Worm (Caenorhabditis elegans) whole organism, young adult: ENCODE measurements around the gene sart-3.

ENCODE experiments used
- B0019.2 ChIP-seq: fragments of 200-800 bp; sonication (Bioruptor generic); conservative IDR thresholded peaks from 2 replicates; pipeline ENCODE4 v1.3.6; 2022; ENCODE audit warnings: missing genetic modification reagents, missing genetic modification characterization, missing compliant biosample characterization
- B0035.1 ChIP-seq: sonication (generic microtip); optimal IDR thresholded peaks from 2 replicates; lab custom pipeline; 2016; ENCODE audit warnings: missing genetic modification characterization, mild to moderate bottlenecking, missing compliant biosample characterization, missing genotype, missing genetic modification reagents
- C17E4.6 ChIP-seq: fragments of 200-800 bp; sonication (Bioruptor generic); IDR thresholded peaks from 2 replicates; pipeline ENCODE4 v1.3.6; 2022; ENCODE audit warnings: missing genetic modification reagents, missing genetic modification characterization, missing compliant biosample characterization
- F33H1.4 ChIP-seq: fragments of 200-800 bp; sonication (Bioruptor generic); IDR thresholded peaks from 2 replicates; pipeline ENCODE4 v1.3.6; 2022; ENCODE audit warnings: missing genetic modification reagents, missing genetic modification characterization, missing compliant biosample characterization
- F37B4.10 ChIP-seq: fragments of 200-800 bp; sonication (Bioruptor generic); IDR thresholded peaks from 2 replicates; pipeline ENCODE4 v1.3.6; 2022; ENCODE audit warnings: missing genetic modification characterization, missing compliant biosample characterization
- F39B2.1 ChIP-seq: fragments of 200-800 bp; sonication (Bioruptor generic); IDR thresholded peaks from 2 replicates; pipeline ENCODE4 v1.3.6; 2022; ENCODE audit warnings: missing genetic modification reagents, missing genetic modification characterization, missing compliant biosample characterization
- T26A5.8 ChIP-seq: sonication (generic microtip); optimal IDR thresholded peaks from 2 replicates; lab custom pipeline; 2016; ENCODE audit warnings: missing genetic modification characterization, missing compliant biosample characterization
- Y79H2A.3 ChIP-seq: fragments of 200-800 bp; sonication (Bioruptor generic); conservative IDR thresholded peaks from 2 replicates; pipeline ENCODE4 v1.3.6; 2022; ENCODE audit warnings: missing genetic modification reagents, missing genetic modification characterization, missing compliant biosample characterization
- Y95B8A.8 ChIP-seq: fragments of 200-800 bp; sonication (Bioruptor generic); IDR thresholded peaks from 2 replicates; pipeline ENCODE4 v1.3.6; 2022; ENCODE audit warnings: missing genetic modification reagents, missing genetic modification characterization, missing compliant biosample characterization
- atf-7 ChIP-seq: sonication (generic microtip); optimal IDR thresholded peaks from 2 replicates; lab custom pipeline; 2017; ENCODE audit warnings: mild to moderate bottlenecking, missing genetic modification characterization, missing compliant biosample characterization
- attf-6 ChIP-seq: fragments of 200-800 bp; sonication (Bioruptor generic); IDR thresholded peaks from 2 replicates; pipeline ENCODE4 v1.3.6; 2022; ENCODE audit warnings: missing genetic modification reagents, missing genetic modification characterization, missing compliant biosample characterization
- ceh-27 ChIP-seq: fragments of 200-800 bp; sonication (Bioruptor generic); optimal IDR thresholded peaks from 2 replicates; lab custom pipeline; 2018; ENCODE audit warnings: mild to moderate bottlenecking, missing genetic modification characterization, moderate library complexity, missing compliant biosample characterization
- ceh-40 ChIP-seq: fragments of 200-800 bp; sonication (Bioruptor generic); IDR thresholded peaks from 2 replicates; pipeline ENCODE4 v1.3.6; 2022; ENCODE audit warnings: missing genetic modification characterization, missing compliant biosample characterization
- dox-1 ChIP-seq: fragments of 200-800 bp; sonication (Bioruptor generic); IDR thresholded peaks from 2 replicates; pipeline ENCODE4 v1.3.6; 2022; ENCODE audit warnings: missing genetic modification reagents, missing genetic modification characterization, missing compliant biosample characterization
- egl-18 ChIP-seq: fragments of 200-800 bp; sonication (Bioruptor generic); IDR thresholded peaks from 2 replicates; pipeline ENCODE4 v1.3.6; 2022; ENCODE audit warnings: missing genetic modification reagents, missing genetic modification characterization, missing compliant biosample characterization
- egl-44 ChIP-seq: fragments of 200-800 bp; sonication (Bioruptor generic); IDR thresholded peaks from 2 replicates; pipeline ENCODE4 v1.3.6; 2022; ENCODE audit warnings: missing genetic modification reagents, missing genetic modification characterization, missing compliant biosample characterization
- egrh-3 ChIP-seq: fragments of 200-800 bp; sonication (Bioruptor generic); IDR thresholded peaks from 2 replicates; pipeline ENCODE4 v1.3.6; 2022; ENCODE audit warnings: missing genetic modification reagents, missing genetic modification characterization, missing compliant biosample characterization
- him-1 ChIP-seq: sonication (generic microtip); optimal IDR thresholded peaks from 2 replicates; lab custom pipeline; 2016; ENCODE audit warnings: missing genotype, missing genetic modification reagents, missing genetic modification characterization, missing compliant biosample characterization
- hmg-1.2 ChIP-seq: fragments of 200-800 bp; sonication (Bioruptor generic); IDR thresholded peaks from 2 replicates; pipeline ENCODE4 v1.3.6; 2022; ENCODE audit warnings: missing genetic modification reagents, missing genetic modification characterization, missing compliant biosample characterization
- hrde-1 ChIP-seq: sonication (generic microtip); optimal IDR thresholded peaks from 2 replicates; lab custom pipeline; 2016; ENCODE audit warnings: missing genetic modification characterization, mild to moderate bottlenecking, missing compliant biosample characterization, moderate library complexity, missing genotype, missing genetic modification reagents, borderline replicate concordance
- hsf-1 ChIP-seq: fragments of 200-800 bp; sonication (Bioruptor generic); IDR thresholded peaks from 2 replicates; pipeline ENCODE4 v1.3.6; 2022; ENCODE audit warnings: missing genetic modification reagents, missing genetic modification characterization, missing compliant biosample characterization
- let-526 ChIP-seq: fragments of 200-800 bp; sonication (Bioruptor generic); IDR thresholded peaks from 2 replicates; pipeline ENCODE4 v1.3.6; 2022; ENCODE audit warnings: missing genetic modification reagents, missing genetic modification characterization, missing compliant biosample characterization
- let-607 ChIP-seq, 2 experiments: fragments of 200-800 bp in 1 of 2; sonication (Bioruptor generic) in 1 of 2; sonication (generic microtip) in 1 of 2; optimal IDR thresholded peaks; 2 replicates each; lab custom pipeline; 2016 to 2018; ENCODE audit warnings: mild to moderate bottlenecking in 2 of 2, missing compliant biosample characterization in 2 of 2, missing genetic modification characterization in 2 of 2, moderate library complexity in 2 of 2, missing genotype in 1 of 2
- lin-26 ChIP-seq: fragments of 200-800 bp; sonication (Bioruptor generic); IDR thresholded peaks from 2 replicates; pipeline ENCODE4 v1.3.6; 2022; ENCODE audit warnings: missing genetic modification reagents, missing genetic modification characterization, missing compliant biosample characterization
- lir-1 ChIP-seq: fragments of 200-800 bp; sonication (Bioruptor generic); conservative IDR thresholded peaks from 2 replicates; pipeline ENCODE4 v1.3.6; 2022; ENCODE audit warnings: missing genetic modification reagents, missing genetic modification characterization, missing compliant biosample characterization
- madf-3 ChIP-seq: fragments of 200-800 bp; sonication (Bioruptor generic); IDR thresholded peaks from 2 replicates; pipeline ENCODE4 v1.3.6; 2022; ENCODE audit warnings: missing genetic modification reagents, missing genetic modification characterization, missing compliant biosample characterization
- madf-6 ChIP-seq: fragments of 200-800 bp; sonication (Bioruptor generic); IDR thresholded peaks from 2 replicates; pipeline ENCODE4 v1.3.6; 2022; ENCODE audit warnings: missing genetic modification reagents, missing genetic modification characterization, missing compliant biosample characterization
- madf-8 ChIP-seq: fragments of 200-800 bp; sonication (Bioruptor generic); conservative IDR thresholded peaks from 2 replicates; pipeline ENCODE4 v1.3.6; 2022; ENCODE audit warnings: missing genetic modification reagents, missing genetic modification characterization, missing compliant biosample characterization
- mel-28 ChIP-seq: sonication (generic microtip); optimal IDR thresholded peaks from 2 replicates; lab custom pipeline; 2016; ENCODE audit warnings: borderline replicate concordance, mild to moderate bottlenecking, missing genetic modification characterization, missing compliant biosample characterization
- mxl-1 ChIP-seq: sonication (generic microtip); optimal IDR thresholded peaks from 2 replicates; lab custom pipeline; 2016; ENCODE audit warnings: missing genetic modification characterization, missing compliant biosample characterization
- nhr-27 ChIP-seq: fragments of 200-800 bp; sonication (Bioruptor generic); optimal IDR thresholded peaks from 2 replicates; lab custom pipeline; 2018; ENCODE audit warnings: mild to moderate bottlenecking, missing genetic modification characterization, moderate library complexity, missing compliant biosample characterization
- pbrm-1 ChIP-seq: fragments of 200-800 bp; sonication (Bioruptor generic); IDR thresholded peaks from 2 replicates; pipeline ENCODE4 v1.3.6; 2022; ENCODE audit warnings: missing genetic modification reagents, missing genetic modification characterization, missing compliant biosample characterization
- rcor-1 ChIP-seq: fragments of 200-800 bp; sonication (Bioruptor generic); IDR thresholded peaks from 2 replicates; pipeline ENCODE4 v1.3.6; 2022; ENCODE audit warnings: missing genetic modification reagents, missing genetic modification characterization, missing compliant biosample characterization
- rec-8 ChIP-seq, 2 experiments: sonication (generic microtip); optimal IDR thresholded peaks; 2 replicates each; lab custom pipeline; 2016; ENCODE audit warnings: mild to moderate bottlenecking in 2 of 2, missing genetic modification characterization in 2 of 2, missing genetic modification reagents in 2 of 2, missing genotype in 2 of 2, missing biosample characterization in 1 of 2, missing compliant biosample characterization in 1 of 2, moderate library complexity in 1 of 2
- repo-1 ChIP-seq: sonication (generic microtip); optimal IDR thresholded peaks from 2 replicates; lab custom pipeline; 2017; ENCODE audit warnings: mild to moderate bottlenecking, missing genetic modification characterization, missing compliant biosample characterization
- snpc-1.3 ChIP-seq: sonication (generic microtip); optimal IDR thresholded peaks from 2 replicates; lab custom pipeline; 2017; ENCODE audit warnings: missing genetic modification characterization, mild to moderate bottlenecking, missing compliant biosample characterization, antibody characterized with exemption, moderate library complexity, missing genotype, missing genetic modification reagents; ENCODE audit not compliant: insufficient read depth
- somi-1 ChIP-seq: fragments of 200-800 bp; sonication (Bioruptor generic); optimal IDR thresholded peaks from 2 replicates; lab custom pipeline; 2018; ENCODE audit warnings: mild to moderate bottlenecking, missing genetic modification characterization, missing compliant biosample characterization
- tlf-1 ChIP-seq: fragments of 200-800 bp; sonication (Bioruptor generic); optimal IDR thresholded peaks from 2 replicates; lab custom pipeline; 2018; ENCODE audit warnings: mild to moderate bottlenecking, missing genetic modification characterization, missing compliant biosample characterization
- unc-130 ChIP-seq: sonication (generic microtip); optimal IDR thresholded peaks from 2 replicates; lab custom pipeline; 2016; ENCODE audit warnings: missing genetic modification reagents, missing genetic modification characterization, missing compliant biosample characterization
- ztf-25 ChIP-seq: fragments of 200-800 bp; sonication (Bioruptor generic); IDR thresholded peaks from 2 replicates; pipeline ENCODE4 v1.3.6; 2022; ENCODE audit warnings: missing genetic modification reagents, missing genetic modification characterization, missing compliant biosample characterization

Gene sart-3

ce11 chrIV:11337021-11337420, 4.3 kb upstream of the sart-3 start, which contains the start of gene F54E12.2 (continued):
- TF ChIP-seq hrde-1 (tag; lab: Kevin White, UChicago) = no peak
- no peak for TF ChIP-seq let-607 (tag; optimal IDR thresholded peaks at IDR 0.05; lab: Kevin White, UChicago)
- peak; percentile 96 for TF ChIP-seq madf-8 (GFP tag; lab: Robert Waterston, UW)

ce11 chrIV:11336180-11336579, 3.4 kb upstream of the sart-3 start:
- TF ChIP-seq B0035.1 (tag; lab: Kevin White, UChicago) (no peak), nhr-27 (tag; lab: Kevin White, UChicago) (no peak), T26A5.8 (no peak), madf-6 (GFP tag; lab: Robert Waterston, UW) (no peak), pbrm-1 (GFP tag; lab: Robert Waterston, UW) (no peak), lin-26 (GFP tag; lab: Robert Waterston, UW) (no peak), atf-7 (tag; lab: Kevin White, UChicago) (no peak)

- TF ChIP-seq tlf-1 (GFP tag; lab: Kevin White, UChicago) (no peak), Y79H2A.3 (no peak), ztf-25 (no peak), rec-8 (tag; optimal IDR thresholded peaks at IDR 0.05; lab: Kevin White, UChicago) (no peak)
These were observed 3.5 kb downstream of the sart-3 start, which contains the start of gene leo-1 for ce11 chrIV:11329269-11329668. TSS of gene leo-1 (minus strand) at chrIV:11329369.

- TF ChIP-seq madf-3 (GFP tag; lab: Robert Waterston, UW) (0 out of 2 replicates have a peak, but pooled peaks have one; percentile 50), F37B4.10 (no peak), hsf-1 (peak; percentile 64), F39B2.1 (GFP tag; lab: Robert Waterston, UW) (peak; percentile 85), let-526 (GFP tag; lab: Robert Waterston, UW) (no peak), Y79H2A.3 (0 out of 2 replicates have a peak, but pooled peaks have one; percentile 73), repo-1 (tag; lab: Kevin White, UChicago) (no peak), C17E4.6 (GFP tag; lab: Robert Waterston, UW) (peak; percentile 51; the same call in 1 of the 2 replicates), rcor-1 (GFP tag; lab: Robert Waterston, UW) (peak; percentile 59; the same call in 1 of the 2 replicates), attf-6 (peak; percentile 84), egl-44 (GFP tag; lab: Robert Waterston, UW) (0 out of 2 replicates have a peak, but pooled peaks have one; percentile 43), madf-6 (GFP tag; lab: Robert Waterston, UW) (peak; percentile 73), ceh-40 (no peak), Y95B8A.8 (GFP tag; lab: Robert Waterston, UW) (peak; percentile 70; the same call in 1 of the 2 replicates), ztf-25 (0 out of 2 replicates have a peak, but pooled peaks have one; percentile 16), dox-1 (GFP tag; lab: Robert Waterston, UW) (peak; percentile 75), somi-1 (GFP tag; lab: Kevin White, UChicago) (no peak), hmg-1.2 (GFP tag; lab: Robert Waterston, UW) (peak; percentile 23; the same call in 1 of the 2 replicates), lin-26 (GFP tag; lab: Robert Waterston, UW) (peak; percentile 87), egl-18 (GFP tag; lab: Robert Waterston, UW) (no peak), madf-8 (GFP tag; lab: Robert Waterston, UW) (peak; percentile 29; the same call in 1 of the 2 replicates), B0019.2 (GFP tag; lab: Robert Waterston, UW) (0 out of 2 replicates have a peak, but pooled peaks have one; percentile 15), unc-130 (GFP tag; lab: Kevin White, UChicago) (no peak), ceh-27 (GFP tag; lab: Kevin White, UChicago) (no peak), B0035.1 (tag; lab: Kevin White, UChicago) (no peak), F33H1.4 (GFP tag; lab: Robert Waterston, UW) (peak; percentile 22; the same call in 1 of the 2 replicates), egrh-3 (GFP tag; lab: Robert Waterston, UW) (no peak), snpc-1.3 (tag; lab: Kevin White, UChicago) (peak; percentile 7), mel-28 (no peak), mxl-1 (tag; lab: Kevin White, UChicago) (no peak), lir-1 (GFP tag; lab: Robert Waterston, UW) (no peak), him-1 (tag; lab: Kevin White, UChicago) (peak; percentile 81)
These were observed 5.7 kb downstream of the sart-3 start, which contains the start of gene B0035.21 for ce11 chrIV:11326939-11327565. TSS of gene B0035.21 (plus strand) at chrIV:11327260.
